Fruit fly (Drosophila melanogaster) whole organism, embryonic: Measurements from ENCODE around the gene CG16710.

ENCODE experiments used
- ATbp ChIP-seq: fragments of 200-800 bp; sonication (Bioruptor generic); optimal IDR thresholded peaks from 2 replicates; lab custom pipeline; 2017; ENCODE audit warnings: missing biosample characterization, mild to moderate bottlenecking, missing genetic modification characterization, missing genetic modification reagents
- Atf6 ChIP-seq: fragments of 200-800 bp; sonication (Bioruptor generic); IDR thresholded peaks from 2 replicates; pipeline ENCODE4 v1.3.6; 2022; ENCODE audit warnings: missing biosample characterization, missing genetic modification characterization
- Blimp-1 ChIP-seq: fragments of 200-800 bp; sonication (Bioruptor generic); optimal IDR thresholded peaks from 3 replicates; lab custom pipeline; 2018; ENCODE audit warnings: missing biosample characterization, missing genetic modification characterization, mild to moderate bottlenecking, moderate library complexity, missing genetic modification reagents
- CG10209 ChIP-seq: fragments of 200-800 bp; sonication (Bioruptor generic); optimal IDR thresholded peaks from 3 replicates; lab custom pipeline; 2017; ENCODE audit warnings: missing biosample characterization, mild to moderate bottlenecking, missing genetic modification characterization, missing genetic modification reagents
- CG10462 ChIP-seq: fragments of 200-800 bp; sonication (Bioruptor generic); optimal IDR thresholded peaks from 2 replicates; lab custom pipeline; 2016; ENCODE audit warnings: missing biosample characterization, missing genetic modification characterization
- CG11398 ChIP-seq: fragments of 200-800 bp; sonication (Bioruptor generic); optimal IDR thresholded peaks from 2 replicates; lab custom pipeline; 2016; ENCODE audit warnings: missing biosample characterization, missing genetic modification characterization
- CG14441 ChIP-seq: fragments of 200-800 bp; sonication (Bioruptor generic); IDR thresholded peaks from 2 replicates; pipeline ENCODE4 v1.3.6; 2022; ENCODE audit warnings: missing biosample characterization, missing genetic modification characterization
- CG16863 ChIP-seq: fragments of 200-800 bp; sonication (Bioruptor generic); optimal IDR thresholded peaks from 3 replicates; lab custom pipeline; 2016; ENCODE audit warnings: missing biosample characterization, missing genetic modification characterization
- CG17912 ChIP-seq: fragments of 200-800 bp; sonication (Bioruptor generic); optimal IDR thresholded peaks from 2 replicates; lab custom pipeline; 2018; ENCODE audit warnings: missing biosample characterization, mild to moderate bottlenecking, missing genetic modification characterization
- CG18262 ChIP-seq: fragments of 200-800 bp; optimal IDR thresholded peaks from 3 replicates; lab custom pipeline; 2019; ENCODE audit warnings: missing biosample characterization, mild to moderate bottlenecking, missing genetic modification characterization, moderate library complexity
- CG18476 ChIP-seq: fragments of 200-800 bp; sonication (Bioruptor generic); optimal IDR thresholded peaks from 2 replicates; lab custom pipeline; 2016; ENCODE audit warnings: missing biosample characterization, mild to moderate bottlenecking, missing genetic modification characterization
- CG2120 ChIP-seq: fragments of 200-800 bp; sonication (Bioruptor generic); optimal IDR thresholded peaks from 3 replicates; lab custom pipeline; 2016; ENCODE audit warnings: missing biosample characterization, missing genetic modification characterization
- CG4854 ChIP-seq: fragments of 200-800 bp; sonication (Bioruptor generic); optimal IDR thresholded peaks from 2 replicates; lab custom pipeline; 2016; ENCODE audit warnings: missing biosample characterization, missing genetic modification characterization, inconsistent platforms
- CG6175 ChIP-seq: fragments of 200-800 bp; sonication (Bioruptor generic); IDR thresholded peaks from 3 replicates; pipeline ENCODE4 v1.3.6; 2022; ENCODE audit warnings: missing biosample characterization, missing genetic modification characterization
- CG6254 ChIP-seq: fragments of 200-800 bp; sonication (Bioruptor generic); optimal IDR thresholded peaks from 3 replicates; lab custom pipeline; 2017; ENCODE audit warnings: mild to moderate bottlenecking, missing biosample characterization, missing genetic modification reagents, missing genetic modification characterization
- CG7271 ChIP-seq: fragments of 200-800 bp; sonication (Bioruptor generic); optimal IDR thresholded peaks from 2 replicates; lab custom pipeline; 2018; ENCODE audit warnings: missing biosample characterization, mild to moderate bottlenecking, missing genetic modification characterization, moderate library complexity
- CG7928 ChIP-seq: fragments of 200-800 bp; sonication (Bioruptor generic); optimal IDR thresholded peaks from 2 replicates; lab custom pipeline; 2017; ENCODE audit warnings: missing biosample characterization, mild to moderate bottlenecking, missing genetic modification characterization
- CG8281 ChIP-seq: fragments of 200-800 bp; sonication (Bioruptor generic); optimal IDR thresholded peaks from 2 replicates; lab custom pipeline; 2018; ENCODE audit warnings: missing biosample characterization, mild to moderate bottlenecking, missing genetic modification characterization, moderate library complexity
- Ets65A ChIP-seq: fragments of 200-800 bp; sonication (Bioruptor generic); peaks from one replicate; lab custom pipeline; 2016; ENCODE audit warnings: missing biosample characterization, missing genetic modification characterization
- Ets97D ChIP-seq: fragments of 200-800 bp; sonication (Bioruptor generic); optimal IDR thresholded peaks from 3 replicates; lab custom pipeline; 2016; ENCODE audit warnings: missing biosample characterization, missing genetic modification characterization
- Hmx ChIP-seq: fragments of 200-800 bp; sonication (Bioruptor generic); optimal IDR thresholded peaks from 2 replicates; lab custom pipeline; 2016; ENCODE audit warnings: missing biosample characterization, missing genetic modification characterization
- Hr3 ChIP-seq: fragments of 200-800 bp; sonication (Bioruptor generic); optimal IDR thresholded peaks from 3 replicates; lab custom pipeline; 2016; ENCODE audit warnings: missing biosample characterization, missing genetic modification characterization
- Hr51 ChIP-seq, 2 experiments: fragments of 200-800 bp; sonication (Bioruptor generic); optimal IDR thresholded peaks; 2 replicates in 1 of 2; 3 replicates in 1 of 2; lab custom pipeline; 2016 to 2018; ENCODE audit warnings: missing biosample characterization in 2 of 2, missing genetic modification characterization in 2 of 2, mild to moderate bottlenecking in 1 of 2, moderate library complexity in 1 of 2
- Lpt ChIP-seq: fragments of >200 bp; optimal IDR thresholded peaks from 2 replicates; lab custom pipeline; 2018; ENCODE audit warnings: missing biosample characterization, missing genetic modification characterization
- MBD-R2 ChIP-seq: fragments of 200-800 bp; sonication (Bioruptor generic); IDR thresholded peaks from 2 replicates; pipeline ENCODE4 v1.3.6; 2022; ENCODE audit warnings: missing biosample characterization, missing genetic modification characterization
- Ptx1 ChIP-seq: fragments of 200-800 bp; sonication (Bioruptor generic); IDR thresholded peaks from 2 replicates; pipeline ENCODE4 v1.3.6; 2022; ENCODE audit warnings: missing biosample characterization, missing genetic modification characterization
- Six4 ChIP-seq: fragments of 200-800 bp; sonication (Bioruptor generic); optimal IDR thresholded peaks from 2 replicates; lab custom pipeline; 2016; ENCODE audit warnings: missing biosample characterization, missing genetic modification characterization
- Sox102F ChIP-seq: fragments of 200-800 bp; sonication (Bioruptor generic); optimal IDR thresholded peaks from 2 replicates; lab custom pipeline; 2018; ENCODE audit warnings: missing biosample characterization, mild to moderate bottlenecking, missing genetic modification characterization, moderate library complexity
- Sry-δ ChIP-seq: fragments of 200-800 bp; sonication (Bioruptor generic); optimal IDR thresholded peaks from 2 replicates; lab custom pipeline; 2016; ENCODE audit warnings: missing biosample characterization, missing genetic modification characterization
- ara ChIP-seq: fragments of 200-800 bp; sonication (Bioruptor generic); IDR thresholded peaks from 2 replicates; pipeline ENCODE4 v1.3.6; 2022; ENCODE audit warnings: missing biosample characterization, missing genetic modification characterization
- bbx ChIP-seq: fragments of 200-800 bp; sonication (Bioruptor generic); IDR thresholded peaks from 2 replicates; pipeline ENCODE4 v1.3.6; 2022; ENCODE audit warnings: missing biosample characterization, missing genetic modification characterization; ENCODE audit not compliant: partially characterized antibody
- bcd ChIP-seq: fragments of 200-800 bp; sonication (Bioruptor generic); optimal IDR thresholded peaks from 2 replicates; lab custom pipeline; 2017; ENCODE audit warnings: missing biosample characterization, mild to moderate bottlenecking, missing genetic modification characterization
- bowl ChIP-seq: fragments of 200-800 bp; sonication (Bioruptor generic); IDR thresholded peaks from 2 replicates; pipeline ENCODE4 v1.3.6; 2022; ENCODE audit warnings: missing biosample characterization, missing genetic modification characterization
- cad ChIP-seq: fragments of >200 bp; optimal IDR thresholded peaks from 2 replicates; lab custom pipeline; 2017; ENCODE audit warnings: missing biosample characterization, missing genetic modification characterization
- dmrt11E ChIP-seq: fragments of 200-800 bp; sonication (Bioruptor generic); optimal IDR thresholded peaks from 3 replicates; lab custom pipeline; 2018; ENCODE audit warnings: missing biosample characterization, mild to moderate bottlenecking, missing genetic modification characterization, moderate library complexity
- exex ChIP-seq: fragments of 200-800 bp; sonication (Bioruptor generic); optimal IDR thresholded peaks from 4 replicates; lab custom pipeline; 2018; ENCODE audit warnings: missing biosample characterization, mild to moderate bottlenecking, missing genetic modification characterization, moderate library complexity
- fd102C ChIP-seq: fragments of 200-800 bp; sonication (Bioruptor generic); optimal IDR thresholded peaks from 2 replicates; lab custom pipeline; 2018; ENCODE audit warnings: missing biosample characterization, mild to moderate bottlenecking, missing genetic modification characterization, moderate library complexity
- fru ChIP-seq: fragments of >200 bp; optimal IDR thresholded peaks from 2 replicates; lab custom pipeline; 2017
- grau ChIP-seq: fragments of 200-800 bp; optimal IDR thresholded peaks from 3 replicates; lab custom pipeline; 2019; ENCODE audit warnings: missing biosample characterization, mild to moderate bottlenecking, missing genetic modification characterization, moderate library complexity
- jing ChIP-seq: fragments of 200-800 bp; sonication (Bioruptor generic); optimal IDR thresholded peaks from 2 replicates; lab custom pipeline; 2018; ENCODE audit warnings: missing biosample characterization, mild to moderate bottlenecking, missing genetic modification characterization
- luna ChIP-seq: fragments of 200-800 bp; sonication (Bioruptor generic); optimal IDR thresholded peaks from 2 replicates; lab custom pipeline; 2016; ENCODE audit warnings: missing biosample characterization, missing genetic modification characterization
- otp ChIP-seq: fragments of 200-800 bp; sonication (Bioruptor generic); IDR thresholded peaks from 3 replicates; pipeline ENCODE4, ENCODE4 v1.3.6; 2022; ENCODE audit warnings: missing biosample characterization, missing genetic modification characterization
- pita ChIP-seq: fragments of 200-800 bp; sonication (Bioruptor generic); optimal IDR thresholded peaks from 2 replicates; lab custom pipeline; 2017; ENCODE audit warnings: missing biosample characterization, mild to moderate bottlenecking, missing genetic modification characterization
- psq ChIP-seq: fragments of 200-800 bp; sonication (Bioruptor generic); optimal IDR thresholded peaks from 2 replicates; lab custom pipeline; 2017; ENCODE audit warnings: missing biosample characterization, missing genetic modification characterization
- repo ChIP-seq: fragments of 200-800 bp; sonication (Bioruptor generic); optimal IDR thresholded peaks from 2 replicates; lab custom pipeline; 2016; ENCODE audit warnings: missing biosample characterization, missing genetic modification characterization
- sens ChIP-seq: fragments of 200-800 bp; sonication (Bioruptor generic); peaks from one replicate; lab custom pipeline; 2016; ENCODE audit warnings: missing biosample characterization, missing genetic modification characterization
- sim ChIP-seq: fragments of 200-800 bp; sonication (Bioruptor generic); IDR thresholded peaks from 2 replicates; pipeline ENCODE4 v1.3.6; 2022; ENCODE audit warnings: missing biosample characterization, missing genetic modification characterization
- sr ChIP-seq: fragments of 200-800 bp; sonication (Bioruptor generic); IDR thresholded peaks from 3 replicates; pipeline ENCODE4 v1.3.6; 2022; ENCODE audit warnings: missing biosample characterization, missing genetic modification characterization
- unpg ChIP-seq: fragments of 200-800 bp; sonication (Bioruptor generic); optimal IDR thresholded peaks from 3 replicates; lab custom pipeline; 2018; ENCODE audit warnings: missing biosample characterization, mild to moderate bottlenecking, missing genetic modification characterization, moderate library complexity
- wek ChIP-seq: fragments of 200-800 bp; sonication (Bioruptor generic); optimal IDR thresholded peaks from 3 replicates; lab custom pipeline; 2018; ENCODE audit warnings: missing biosample characterization, mild to moderate bottlenecking, missing genetic modification characterization, moderate library complexity

CG16710 gene

DNA sequence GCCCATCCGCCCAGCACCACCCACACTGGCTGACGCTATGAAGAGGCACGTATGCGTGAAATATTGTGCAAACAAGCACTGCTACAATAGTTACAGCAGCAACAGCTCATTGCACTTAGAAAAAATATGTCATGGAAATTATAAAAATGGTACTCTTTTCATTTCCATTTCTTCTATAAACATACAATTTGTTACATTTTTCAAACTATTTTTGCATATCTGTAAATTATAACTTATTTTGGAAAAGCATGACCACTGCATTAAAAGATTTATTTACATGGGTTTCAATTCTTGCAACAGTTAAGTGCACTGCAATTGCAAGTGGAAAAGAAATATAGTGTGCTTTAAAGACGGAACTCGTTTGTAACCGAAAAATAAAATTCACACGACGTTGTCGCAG is 44.0 kb upstream of the CG16710 start (continued):
- TF ChIP-seq CG18262 (tag; lab: Kevin White, UChicago) (no peak), Ets97D (GFP tag; lab: Kevin White, UChicago) (no peak), exex (tag; lab: Kevin White, UChicago) (no peak), CG7928 (GFP tag; lab: Kevin White, UChicago) (no peak), fd102C (GFP tag; lab: Kevin White, UChicago) (no peak), CG10462 (GFP tag; lab: Kevin White, UChicago) (no peak), Hr51 (GFP tag; optimal IDR thresholded peaks at IDR 0.05; lab: Kevin White, UChicago) (peak in 1 of 2 experiments; percentile 42), CG11398 (no peak), fru (lab: Kevin White, UChicago) (no peak), Ptx1 (GFP tag; lab: Robert Waterston, UW) (0 out of 2 replicates have a peak, but pooled peaks have one; percentile 13), bcd (GFP tag; lab: Kevin White, UChicago) (no peak), otp (GFP tag; lab: Robert Waterston, UW) (0 out of 3 replicates have a peak, but pooled peaks have one; percentile 13), psq (GFP tag; lab: Kevin White, UChicago) (no peak), Lpt (GFP tag; lab: Kevin White, UChicago) (no peak), Six4 (GFP tag; lab: Kevin White, UChicago) (no peak), CG7271 (no peak), CG18476 (no peak), CG6175 (GFP tag; lab: Robert Waterston, UW) (no peak), CG4854 (GFP tag; lab: Kevin White, UChicago) (no peak), jing (GFP tag; lab: Kevin White, UChicago) (no peak), CG10209 (no peak), wek (GFP tag; lab: Kevin White, UChicago) (no peak), bowl (GFP tag; lab: Robert Waterston, UW) (no peak), CG2120 (GFP tag; lab: Kevin White, UChicago) (no peak), Sox102F (peak; percentile 20), CG6254 (no peak), sr (no peak), repo (GFP tag; lab: Kevin White, UChicago) (no peak)

DNA sequence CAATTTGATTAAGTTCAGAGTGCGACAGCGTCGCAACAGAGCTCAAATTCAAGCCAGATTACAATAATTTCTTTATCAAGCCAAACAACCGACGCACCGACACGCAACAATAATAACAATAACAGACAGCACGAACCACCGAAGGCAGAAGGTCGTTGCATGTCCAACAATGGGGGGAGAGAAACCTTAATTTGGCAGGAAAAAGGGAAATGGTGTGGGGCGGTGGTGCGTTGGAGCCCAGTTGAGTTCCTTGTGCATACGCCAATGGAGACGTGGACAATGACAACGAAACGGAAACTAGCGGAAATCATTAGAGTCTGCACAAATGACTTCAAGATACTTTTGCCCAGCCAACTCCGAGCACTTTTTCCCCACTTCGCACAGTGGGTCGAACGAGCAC is 42.7 kb upstream of the CG16710 start:
- no peak for TF ChIP-seq CG8281 (tag; lab: Kevin White, UChicago)
- no peak for TF ChIP-seq luna (GFP tag; lab: Kevin White, UChicago)
- TF ChIP-seq Ets65A = peak; percentile 74
- 0 out of 2 replicates have a peak, but pooled peaks have one; percentile 15 for TF ChIP-seq Atf6
- no peak for TF ChIP-seq CG17912 (GFP tag; lab: Kevin White, UChicago)

DNA sequence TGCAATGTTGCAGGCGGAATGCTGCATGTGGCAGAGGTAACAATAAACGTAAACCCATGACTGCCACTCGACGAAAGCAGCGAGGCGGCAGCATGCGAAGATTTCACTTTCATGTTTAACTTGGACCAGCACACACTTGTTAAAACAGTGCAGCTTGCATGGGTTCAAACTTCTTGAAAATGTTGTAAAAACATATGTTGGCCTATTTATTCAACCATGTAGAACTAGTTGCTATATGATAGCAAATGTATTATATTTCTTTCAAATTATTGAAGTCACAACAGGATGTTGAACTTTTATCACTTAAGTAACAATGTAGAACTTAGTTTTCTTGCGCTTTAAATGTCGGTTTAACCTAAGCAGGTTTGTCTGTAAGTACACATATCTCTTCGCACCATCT is 39.5 kb upstream of the CG16710 start:
- peak; percentile 62 for TF ChIP-seq Blimp-1
- peak; percentile 12 for TF ChIP-seq sens (GFP tag; lab: Kevin White, UChicago)
- no peak for TF ChIP-seq cad
- peak; percentile 15 for TF ChIP-seq ATbp
- no peak for TF ChIP-seq exex (tag; lab: Kevin White, UChicago)
- peak; percentile 7 for TF ChIP-seq grau
- TF ChIP-seq CG7271 = no peak

DNA sequence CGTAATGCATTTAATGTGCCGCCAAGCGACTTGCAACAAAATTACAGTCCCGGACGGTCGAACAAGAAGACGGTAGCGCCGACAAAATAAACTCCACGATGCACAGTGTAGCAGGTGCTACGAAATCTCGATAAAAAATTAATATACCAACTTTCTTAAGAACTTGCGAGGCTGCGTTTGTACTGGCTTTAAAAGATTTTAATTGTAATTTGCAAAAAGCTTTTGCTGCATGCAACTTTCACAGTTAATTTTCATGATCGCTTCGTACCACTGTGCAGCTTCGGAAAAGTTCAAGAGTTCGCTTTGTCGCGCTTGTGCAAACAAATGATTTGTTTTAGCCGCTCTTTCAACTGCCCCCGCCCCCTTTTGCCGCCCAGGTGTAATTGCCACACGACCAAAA is 36.1 kb upstream of the CG16710 start:
- TF ChIP-seq CG16863 (peak; percentile 71), dmrt11E (tag; lab: Kevin White, UChicago) (peak; percentile 61), MBD-R2 (0 out of 2 replicates have a peak, but pooled peaks have one; percentile 20), bbx (GFP tag; lab: Robert Waterston, UW) (no peak), Hr3 (GFP tag; lab: Kevin White, UChicago) (peak; percentile 49), sim (GFP tag; lab: Robert Waterston, UW) (0 out of 2 replicates have a peak, but pooled peaks have one; percentile 24), ara (GFP tag; lab: Robert Waterston, UW) (peak; percentile 71), Sry-δ (GFP tag; lab: Kevin White, UChicago) (peak; percentile 30), unpg (GFP tag; lab: Kevin White, UChicago) (peak; percentile 78), pita (GFP tag; lab: Kevin White, UChicago) (no peak), CG14441 (peak; percentile 83), Hmx (GFP tag; lab: Kevin White, UChicago) (no peak)
